Worm (Caenorhabditis elegans): ENCODE measurements around the gene gst-12.

The gst-12 gene

DNA sequence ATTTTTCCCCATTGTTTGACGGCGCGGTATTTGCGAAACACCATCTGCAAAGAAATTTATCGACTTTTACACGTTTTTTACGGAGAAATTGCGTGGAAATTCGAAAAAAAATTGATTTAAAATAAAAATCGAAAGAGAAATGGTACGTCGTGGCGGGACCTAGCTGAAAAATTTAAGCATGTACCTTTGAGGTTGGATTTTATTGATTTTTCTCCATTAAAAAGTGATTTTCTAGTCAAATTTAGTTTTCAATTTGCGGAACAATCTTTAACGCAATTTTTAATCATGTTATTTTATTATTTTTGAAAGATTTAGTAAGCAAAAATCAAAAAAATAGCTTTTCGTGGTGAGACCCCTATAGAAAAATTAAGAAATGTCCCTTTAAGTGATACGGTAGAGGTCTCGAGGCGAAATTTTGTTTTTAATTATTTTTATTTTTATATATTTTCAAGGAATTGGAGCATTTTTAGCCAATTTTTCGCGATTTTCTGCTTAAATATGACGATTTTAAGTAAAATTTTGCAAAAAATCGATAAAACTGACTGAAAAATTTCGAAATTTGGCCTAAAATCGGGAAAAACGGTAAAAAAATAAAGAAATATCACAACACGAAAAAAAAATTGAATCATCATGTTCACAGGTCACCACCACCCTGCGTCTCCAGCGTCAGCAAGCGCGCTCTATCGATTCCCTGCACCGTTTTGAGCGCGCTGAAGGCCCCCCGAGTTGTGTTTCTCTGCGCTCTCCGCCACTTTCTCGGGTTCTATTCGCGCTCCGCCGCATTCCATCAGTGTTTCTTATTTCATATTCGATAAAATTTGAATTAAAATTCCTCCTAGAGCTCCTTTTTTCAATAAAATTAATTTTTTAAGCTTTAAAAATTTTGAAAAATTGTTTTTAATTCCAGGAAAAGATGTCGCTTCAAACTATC lies 42.6 kb downstream of the gst-12 start, which contains the start of the genes mrpl-37 and lin-38:
mrpl-37 (minus strand) TSS at position 51 of the 931 bp plus-strand sequence.
lin-38 (plus strand) TSS at position 908 of the 931 bp plus-strand sequence.
- TF ChIP-seq nhr-6 (tag; optimal IDR thresholded peaks at IDR 0.05), result no peak
- TF ChIP-seq R02D3.7 (tag; optimal IDR thresholded peaks at IDR 0.05), result no peak
- TF ChIP-seq nhr-77 (tag; optimal IDR thresholded peaks at IDR 0.05), result no peak
- TF ChIP-seq ceh-16 (tag; optimal IDR thresholded peaks at IDR 0.05), result peak; percentile 31
- TF ChIP-seq nhr-23 (tag; optimal IDR thresholded peaks at IDR 0.05), result no peak
- peak; percentile 62 for TF ChIP-seq gmeb-1 (tag; optimal IDR thresholded peaks at IDR 0.05)
- no peak for TF ChIP-seq peb-1 (tag; optimal IDR thresholded peaks at IDR 0.05)
- TF ChIP-seq nhr-21 (tag; optimal IDR thresholded peaks at IDR 0.05), result no peak
- TF ChIP-seq zag-1 (tag; optimal IDR thresholded peaks at IDR 0.05), result no peak
- TF ChIP-seq mab-5 (tag; optimal IDR thresholded peaks at IDR 0.05), result peak; percentile 7
- TF ChIP-seq aly-2 (tag; optimal IDR thresholded peaks at IDR 0.05), result no peak
- peak; percentile 22 for TF ChIP-seq fos-1 (tag; optimal IDR thresholded peaks at IDR 0.05)
- peak; percentile 68 for TF ChIP-seq crh-2 (tag; optimal IDR thresholded peaks at IDR 0.05)
- no peak for TF ChIP-seq nhr-12 (tag; optimal IDR thresholded peaks at IDR 0.05)
- no peak for TF ChIP-seq ama-1 (optimal IDR thresholded peaks at IDR 0.05)
- no peak for TF ChIP-seq blmp-1 (tag; optimal IDR thresholded peaks at IDR 0.05; ENCODE audit: insufficient read depth)
- peak; percentile 52 for TF ChIP-seq F13H6.1 (tag; optimal IDR thresholded peaks at IDR 0.05)
- no peak for TF ChIP-seq unc-62 (GFP tag; optimal IDR thresholded peaks at IDR 0.05)
- no peak for TF ChIP-seq mdl-1 (tag; optimal IDR thresholded peaks at IDR 0.05)
- peak; percentile 66 for TF ChIP-seq snpc-4 (tag; optimal IDR thresholded peaks at IDR 0.05)
- no peak for TF ChIP-seq sma-9 (GFP tag; optimal IDR thresholded peaks at IDR 0.05)
- no peak for TF ChIP-seq sma-9 (tag; optimal IDR thresholded peaks at IDR 0.05)
- no peak for TF ChIP-seq ztf-1 (GFP tag; conservative IDR thresholded peaks at IDR 0.05)
- TF ChIP-seq unc-39 (tag; optimal IDR thresholded peaks at IDR 0.05), result no peak
- no peak for TF ChIP-seq lin-39 (tag; optimal IDR thresholded peaks at IDR 0.05)
- no peak for TF ChIP-seq sma-3 (GFP tag; optimal IDR thresholded peaks at IDR 0.05)
- TF ChIP-seq nhr-129 (tag; optimal IDR thresholded peaks at IDR 0.05), result peak; percentile 79
- no peak for TF ChIP-seq ztf-11 (tag; optimal IDR thresholded peaks at IDR 0.05)
- no peak for TF ChIP-seq elt-3 (tag; optimal IDR thresholded peaks at IDR 0.05)
- no peak for TF ChIP-seq skn-1 (tag; optimal IDR thresholded peaks at IDR 0.05)
- TF ChIP-seq C34F6.9 (tag; optimal IDR thresholded peaks at IDR 0.05), result peak; percentile 65
- no peak for TF ChIP-seq elt-1 (tag; optimal IDR thresholded peaks at IDR 0.05)
- TF ChIP-seq ceh-82 (tag; optimal IDR thresholded peaks at IDR 0.05), result no peak
- no peak for TF ChIP-seq ZK546.5 (tag; optimal IDR thresholded peaks at IDR 0.05)
- TF ChIP-seq lsy-2 (tag; optimal IDR thresholded peaks at IDR 0.05), result peak; percentile 30 to 79
- TF ChIP-seq ztf-4 (tag; optimal IDR thresholded peaks at IDR 0.05), result no peak
- TF ChIP-seq mbf-1 (tag; optimal IDR thresholded peaks at IDR 0.05), result no peak
- TF ChIP-seq unc-55 (GFP tag; optimal IDR thresholded peaks at IDR 0.05), result peak; percentile 96
- TF ChIP-seq nhr-237 (tag; optimal IDR thresholded peaks at IDR 0.05), result no peak
- no peak for TF ChIP-seq nhr-10 (tag; optimal IDR thresholded peaks at IDR 0.05)
- no peak for TF ChIP-seq egl-27 (tag; optimal IDR thresholded peaks at IDR 0.05)
- TF ChIP-seq Y55F3AM.14 (GFP tag; optimal IDR thresholded peaks at IDR 0.05), result no peak
- no peak for TF ChIP-seq alr-1 (tag; optimal IDR thresholded peaks at IDR 0.05)
- TF ChIP-seq nhr-11 (tag; optimal IDR thresholded peaks at IDR 0.05), result no peak
- TF ChIP-seq lin-11 (tag; optimal IDR thresholded peaks at IDR 0.05), result peak; percentile 69
- peak; percentile 94 for TF ChIP-seq lin-13 (GFP tag; optimal IDR thresholded peaks at IDR 0.05)
- TF ChIP-seq dmd-4 (tag; optimal IDR thresholded peaks at IDR 0.05), result no peak
- TF ChIP-seq nhr-25 (tag; optimal IDR thresholded peaks at IDR 0.05), result no peak
- TF ChIP-seq sem-4 (tag; optimal IDR thresholded peaks at IDR 0.05), result peak; percentile 22

All from whole organism, L2 larva.